Fruit fly (Drosophila melanogaster): ENCODE data around the gene CG34426.

DNA sequence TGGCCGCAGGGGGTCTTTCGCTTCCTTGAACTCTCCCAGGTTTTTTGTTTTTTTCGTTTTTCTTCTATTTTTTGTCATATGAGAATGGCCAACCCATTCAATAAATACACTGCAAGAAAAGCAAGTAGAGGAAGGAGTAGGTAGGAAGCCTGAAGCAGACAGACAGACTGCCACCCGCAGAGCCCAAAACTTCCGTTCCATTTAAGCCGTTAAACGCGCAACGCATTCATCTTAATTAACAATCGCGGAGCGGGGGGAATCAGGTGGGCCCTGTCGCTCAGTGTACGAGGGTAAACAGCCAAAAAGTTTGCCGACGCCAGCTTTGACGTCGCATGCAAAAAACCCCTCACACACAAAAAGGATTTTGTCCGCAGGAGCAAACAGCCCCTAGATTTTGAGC, 50.6 kb downstream of the CG34426 start:
- TF ChIP-seq usp (GFP tag; optimal IDR thresholded peaks at IDR 0.05), result no peak
- no peak for TF ChIP-seq Jra (GFP tag; optimal IDR thresholded peaks at IDR 0.05)
- TF ChIP-seq OdsH (GFP tag; optimal IDR thresholded peaks at IDR 0.05), result no peak
- TF ChIP-seq brk (GFP tag; optimal IDR thresholded peaks at IDR 0.05), result no peak
- no peak for TF ChIP-seq CG32264 (GFP tag; optimal IDR thresholded peaks at IDR 0.05)
- TF ChIP-seq Dfd (GFP tag; optimal IDR thresholded peaks at IDR 0.05), result no peak
- TF ChIP-seq CrebA (GFP tag; optimal IDR thresholded peaks at IDR 0.05; ENCODE audit: borderline replicate concordance), result no peak

Measured in whole organism, wandering third instar larva.